Worm (Caenorhabditis elegans): Measurements from ENCODE around the gene sre-7.

The sre-7 gene

ce11 chrV:14283241-14283640 lies 39.2 kb downstream of the sre-7 start, which contains the start of gene F40G12.10:
Gene F40G12.10 (plus strand): TSS chrV:14283541.
- TF ChIP-seq dao-5 (tag; optimal IDR thresholded peaks at IDR 0.05) = no peak
- no peak for TF ChIP-seq W03F9.2 (tag; optimal IDR thresholded peaks at IDR 0.05)
- TF ChIP-seq him-1 (tag; optimal IDR thresholded peaks at IDR 0.05) = no peak

ce11 chrV:14285803-14286202 lies 41.8 kb downstream of the sre-7 start, which contains the start of gene F40G12.11:
Gene F40G12.11 (plus strand): TSS chrV:14286171.
- TF ChIP-seq dao-5 (tag; optimal IDR thresholded peaks at IDR 0.05) (no peak), him-1 (tag; optimal IDR thresholded peaks at IDR 0.05) (no peak), W03F9.2 (tag; optimal IDR thresholded peaks at IDR 0.05) (no peak)

- no peak for TF ChIP-seq him-1 (tag; optimal IDR thresholded peaks at IDR 0.05)
- TF ChIP-seq dao-5 (tag; optimal IDR thresholded peaks at IDR 0.05) = no peak
- no peak for TF ChIP-seq W03F9.2 (tag; optimal IDR thresholded peaks at IDR 0.05)
Measured at ce11 chrV:14289363-14289762, 45.4 kb downstream of the sre-7 start, which contains the start of gene F14D7.1. Gene F14D7.1 (minus strand): TSS chrV:14289463.

ce11 chrV:14290636-14291035 lies 46.6 kb downstream of the sre-7 start, which contains the start of gene F14D7.18:
Gene F14D7.18 (minus strand): TSS chrV:14290736.
- TF ChIP-seq dao-5 (tag; optimal IDR thresholded peaks at IDR 0.05) (no peak), W03F9.2 (tag; optimal IDR thresholded peaks at IDR 0.05) (no peak), him-1 (tag; optimal IDR thresholded peaks at IDR 0.05) (no peak)

- TF ChIP-seq dao-5 (tag; optimal IDR thresholded peaks at IDR 0.05) = no peak
Measured at ce11 chrV:14293667-14294194, 49.7 kb downstream of the sre-7 start, which contains the start of gene F14D7.2. Gene F14D7.2 (minus strand): TSS chrV:14293717.

ce11 chrV:14294396-14294795 lies 50.4 kb downstream of the sre-7 start, which contains the start of gene F14D7.9:
Gene F14D7.9 (plus strand): TSS chrV:14294696.
- no peak for TF ChIP-seq him-1 (tag; optimal IDR thresholded peaks at IDR 0.05)
- TF ChIP-seq W03F9.2 (tag; optimal IDR thresholded peaks at IDR 0.05) = no peak
- TF ChIP-seq dao-5 (tag; optimal IDR thresholded peaks at IDR 0.05) = no peak

Data from whole organism, L4/young adult.